Worm (Caenorhabditis elegans) whole organism, L4 larva: ENCODE data around the gene T11F9.22.

Experiments
- F26F4.8 ChIP-seq: fragments of 200-800 bp; sonication (Bioruptor generic); conservative IDR thresholded peaks from 2 replicates; pipeline ENCODE4 v1.3.6; 2022; ENCODE audit warnings: missing genetic modification characterization, missing compliant biosample characterization
- T26A8.4 ChIP-seq: fragments of 200-800 bp; sonication (Bioruptor generic); IDR thresholded peaks from 2 replicates; pipeline ENCODE4 v1.3.6; 2022; ENCODE audit warnings: missing genetic modification characterization, missing compliant biosample characterization
- aha-1 ChIP-seq: fragments of 150-350 bp; peaks from one replicate; lab custom pipeline; 2014; ENCODE audit warnings: missing biosample characterization, missing genetic modification characterization
- attf-4 ChIP-seq: sonication (generic microtip); optimal IDR thresholded peaks from 3 replicates; lab custom pipeline; 2017; ENCODE audit warnings: missing biosample characterization, missing genetic modification characterization
- dve-1 ChIP-seq: sonication (generic microtip); optimal IDR thresholded peaks from 2 replicates; lab custom pipeline; 2017; ENCODE audit warnings: antibody characterized with exemption, mild to moderate bottlenecking, missing genetic modification characterization, missing compliant biosample characterization; ENCODE audit not compliant: insufficient read depth
- hlh-30 ChIP-seq: sonication (generic microtip); optimal IDR thresholded peaks from 2 replicates; lab custom pipeline; 2017; ENCODE audit warnings: antibody characterized with exemption, mild to moderate bottlenecking, missing genetic modification characterization, missing compliant biosample characterization; ENCODE audit not compliant: insufficient read depth
- lim-7 ChIP-seq: fragments of 200-800 bp; sonication (Bioruptor generic); IDR thresholded peaks from 2 replicates; pipeline ENCODE4 v1.3.6; 2022; ENCODE audit warnings: missing genetic modification characterization, missing compliant biosample characterization
- lin-13 ChIP-seq: fragments of 150-350 bp; optimal IDR thresholded peaks from 2 replicates; lab custom pipeline; 2014; ENCODE audit warnings: missing biosample characterization, missing genetic modification reagents, missing genetic modification characterization
- mxl-2 ChIP-seq: fragments of 200-800 bp; sonication (Bioruptor generic); conservative IDR thresholded peaks from 2 replicates; pipeline ENCODE4 v1.3.6; 2022; ENCODE audit warnings: missing genetic modification reagents, missing genetic modification characterization, missing compliant biosample characterization
- nhr-25 ChIP-seq: sonication (generic microtip); optimal IDR thresholded peaks from 2 replicates; lab custom pipeline; 2017; ENCODE audit warnings: missing genetic modification characterization, mild to moderate bottlenecking, missing compliant biosample characterization, antibody characterized with exemption, moderate library complexity, borderline replicate concordance; ENCODE audit not compliant: insufficient read depth
- pha-4 ChIP-seq, 2 experiments: fragments of 150-350 bp in 1 of 2; fragments of 200-800 bp in 1 of 2; sonication (Bioruptor generic) in 1 of 2; IDR thresholded peaks in 1 of 2; optimal IDR thresholded peaks in 1 of 2; 2 replicates each; pipeline versions ENCODE4 v1.3.6 to Lab custom; 2014 to 2022; ENCODE audit warnings: missing genetic modification characterization in 2 of 2, missing genetic modification reagents in 2 of 2, missing biosample characterization in 1 of 2, missing compliant biosample characterization in 1 of 2
- snpc-4 ChIP-seq: fragments of 150-350 bp; optimal IDR thresholded peaks from 2 replicates; lab custom pipeline; 2014; ENCODE audit warnings: missing biosample characterization, missing genetic modification characterization
- spr-3 ChIP-seq: fragments of 200-800 bp; sonication (Bioruptor generic); optimal IDR thresholded peaks from 2 replicates; lab custom pipeline; 2018; ENCODE audit warnings: mild to moderate bottlenecking, missing genetic modification characterization, missing compliant biosample characterization
- tag-97 ChIP-seq: fragments of 200-800 bp; sonication (Bioruptor generic); IDR thresholded peaks from 2 replicates; pipeline ENCODE4 v1.3.6; 2022; ENCODE audit warnings: missing genetic modification characterization, missing compliant biosample characterization
- unc-62 ChIP-seq, 3 experiments: fragments of 150-350 bp in 1 of 3; sonication (generic microtip); optimal IDR thresholded peaks in 2 of 3; peaks in 1 of 3; 1 replicate in 1 of 3; 2 replicates in 2 of 3; lab custom pipeline; 2014 to 2017; ENCODE audit warnings: missing biosample characterization in 3 of 3, missing genetic modification characterization in 3 of 3, missing genetic modification reagents in 3 of 3, missing genotype in 1 of 3

The T11F9.22 gene

DNA sequence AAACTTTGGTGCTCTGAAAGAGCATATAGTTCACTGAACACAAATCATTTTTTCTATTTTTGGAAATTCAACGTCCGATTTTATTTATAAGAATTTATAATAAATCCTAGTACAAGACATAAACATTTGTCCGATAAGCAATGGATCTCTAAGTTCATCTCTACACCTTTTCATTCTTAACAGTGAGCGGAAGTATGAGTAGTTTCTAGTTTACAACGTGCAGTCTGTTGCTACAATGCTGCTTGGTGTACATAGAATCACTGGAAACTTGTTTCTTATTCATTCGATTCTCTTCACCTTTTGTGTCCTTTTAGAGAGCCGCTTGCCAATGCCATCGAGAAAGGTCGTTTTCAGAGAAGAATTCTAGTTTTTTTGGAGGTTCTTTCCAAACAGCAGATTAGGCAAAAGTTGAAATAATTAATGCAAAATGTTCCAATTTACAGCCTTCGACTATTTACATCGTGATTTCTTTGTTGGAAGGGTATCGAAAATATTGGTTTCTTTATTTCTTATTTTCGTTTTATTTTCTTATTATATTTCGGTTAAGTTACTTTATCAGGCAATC lies 47.5 kb downstream of the T11F9.22 start:
- no peak for TF ChIP-seq tag-97
- TF ChIP-seq unc-62 (GFP tag; optimal IDR thresholded peaks at IDR 0.05 in 1 of 2; lab: Kevin White, UChicago): peak in 1 of 2 experiments; percentile 91
- TF ChIP-seq unc-62 (tag; optimal IDR thresholded peaks at IDR 0.05; lab: Kevin White, UChicago): no peak
- TF ChIP-seq lim-7: no peak

DNA sequence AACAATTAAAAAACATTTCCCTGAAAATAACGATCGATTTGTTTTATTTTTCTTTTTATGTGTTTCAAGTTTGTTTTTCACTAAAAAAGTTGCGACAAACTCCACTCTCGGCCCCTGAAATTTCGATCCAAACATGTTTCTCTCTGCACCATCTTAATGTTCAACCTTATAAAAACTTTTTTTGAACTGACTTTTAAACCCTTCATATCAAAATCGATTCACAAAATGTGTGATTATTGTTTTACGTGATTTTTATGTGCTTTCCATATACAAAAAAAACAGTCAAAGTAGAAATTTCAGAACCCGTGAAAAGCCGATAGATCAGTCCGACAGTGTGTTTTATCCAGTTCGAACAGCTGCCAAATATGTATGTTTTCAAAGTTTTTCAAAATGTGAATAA lies 48.0 kb downstream of the T11F9.22 start, which contains the start of gene ccch-1:
TSS of gene ccch-1 (plus strand) at position 301 of the 400 bp plus-strand sequence.
- TF ChIP-seq lin-13 (GFP tag; lab: Kevin White, UChicago) (no peak), mxl-2 (GFP tag; lab: Robert Waterston, UW) (no peak), F26F4.8 (GFP tag; lab: Robert Waterston, UW) (no peak), T26A8.4 (no peak)

DNA sequence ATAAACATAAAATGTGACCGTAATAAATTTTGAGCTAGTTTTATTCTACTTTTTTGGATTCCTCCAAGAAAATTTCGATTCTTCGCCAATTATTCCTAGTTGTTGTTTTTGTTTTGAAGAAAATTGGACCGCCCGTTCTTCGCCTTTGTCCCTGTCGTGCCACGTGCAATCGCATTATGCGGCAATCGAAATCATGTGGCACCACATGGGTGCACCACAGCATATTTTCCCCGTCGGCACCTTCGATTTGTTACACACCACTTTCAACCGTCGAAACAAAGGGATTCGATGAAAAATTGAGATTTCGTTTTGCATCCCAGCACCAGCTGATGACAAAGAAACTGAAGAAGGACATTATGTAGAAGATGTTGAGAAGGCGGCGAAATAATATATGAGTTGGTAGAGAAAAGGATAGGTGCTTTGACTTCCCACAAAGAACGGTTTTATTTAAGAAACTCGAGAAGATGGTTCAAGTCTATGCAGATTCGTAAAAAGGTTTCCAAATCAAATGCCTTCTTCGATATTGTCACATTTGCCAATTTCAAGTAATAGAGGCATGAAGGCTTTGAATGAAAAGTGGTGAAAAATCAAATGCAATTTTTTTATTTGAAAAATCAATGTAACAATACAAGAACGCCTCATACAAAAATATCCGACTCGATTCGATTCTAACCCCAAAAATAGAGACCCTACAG lies 49.3 kb downstream of the T11F9.22 start:
- TF ChIP-seq hlh-30 (tag; lab: Kevin White, UChicago) (peak; percentile 50), nhr-25 (tag; lab: Kevin White, UChicago) (no peak), unc-62 (GFP tag; optimal IDR thresholded peaks at IDR 0.05 in 1 of 2; lab: Kevin White, UChicago) (peak in 1 of 2 experiments; percentile 91), unc-62 (tag; optimal IDR thresholded peaks at IDR 0.05; lab: Kevin White, UChicago) (no peak), snpc-4 (tag; lab: Kevin White, UChicago) (no peak)

DNA sequence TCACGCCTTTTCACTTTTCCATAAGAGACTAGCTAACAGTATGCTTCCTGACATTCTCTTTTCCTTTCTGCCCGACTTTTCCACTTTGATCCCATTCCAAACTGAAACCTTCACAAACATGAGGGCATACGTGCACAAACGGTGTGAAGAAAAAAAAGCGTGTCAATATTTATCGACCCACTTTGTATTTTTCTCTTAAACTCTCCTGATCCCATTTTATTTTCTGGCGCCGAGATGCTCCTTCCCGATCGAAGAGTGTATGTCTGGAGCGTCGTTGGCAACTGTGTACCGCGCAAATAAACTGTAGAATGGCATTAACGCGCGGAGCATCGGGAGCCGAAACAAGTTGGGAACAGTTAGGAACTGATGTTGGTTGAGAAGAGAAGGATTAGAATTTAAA lies 50.0 kb downstream of the T11F9.22 start:
- no peak for TF ChIP-seq spr-3
- TF ChIP-seq pha-4 (GFP tag; IDR thresholded peaks at IDR 0.05; lab: Robert Waterston, UW): no peak
- peak; percentile 71 for TF ChIP-seq pha-4 (tag; optimal IDR thresholded peaks at IDR 0.05; lab: Kevin White, UChicago)
- TF ChIP-seq aha-1: peak; percentile 64
- TF ChIP-seq attf-4 (tag; lab: Kevin White, UChicago): no peak
- TF ChIP-seq dve-1 (tag; lab: Kevin White, UChicago): no peak
